Worm (Caenorhabditis elegans) whole organism, L4 larva: Measurements from ENCODE around the gene set-4.

Experiments
- D1046.2 ChIP-seq: fragments of 200-800 bp; sonication (Bioruptor generic); IDR thresholded peaks from 2 replicates; pipeline ENCODE4 v1.3.6; 2022; ENCODE audit warnings: missing genetic modification characterization, missing compliant biosample characterization
- F10B5.3 ChIP-seq: sonication (generic microtip); optimal IDR thresholded peaks from 2 replicates; lab custom pipeline; 2016; ENCODE audit warnings: mild to moderate bottlenecking, missing genetic modification characterization, missing compliant biosample characterization
- F44E2.7 ChIP-seq: fragments of 200-800 bp; sonication (Bioruptor generic); IDR thresholded peaks from 2 replicates; pipeline ENCODE4 v2.1.2; 2022; ENCODE audit warnings: missing genetic modification characterization, missing compliant biosample characterization
- R02D3.7 ChIP-seq: fragments of 150-350 bp; sonication (generic microtip); optimal IDR thresholded peaks from 3 replicates; lab custom pipeline; 2014; ENCODE audit warnings: missing biosample characterization, missing genetic modification characterization
- T20F7.1 ChIP-seq: fragments of 200-800 bp; sonication (Bioruptor generic); optimal IDR thresholded peaks from 2 replicates; lab custom pipeline; 2018; ENCODE audit warnings: mild to moderate bottlenecking, missing genetic modification characterization, missing compliant biosample characterization
- T26A8.4 ChIP-seq: fragments of 200-800 bp; sonication (Bioruptor generic); IDR thresholded peaks from 2 replicates; pipeline ENCODE4 v1.3.6; 2022; ENCODE audit warnings: missing genetic modification characterization, missing compliant biosample characterization
- Y5F2A.4 ChIP-seq: fragments of 200-800 bp; sonication (Bioruptor generic); optimal IDR thresholded peaks from 2 replicates; lab custom pipeline; 2018; ENCODE audit warnings: mild to moderate bottlenecking, missing genetic modification characterization, missing compliant biosample characterization
- Y75B8A.6 ChIP-seq: fragments of 200-800 bp; sonication (Bioruptor generic); IDR thresholded peaks from 2 replicates; pipeline ENCODE4 v1.3.6; 2022; ENCODE audit warnings: missing genetic modification reagents, missing genetic modification characterization, missing compliant biosample characterization
- ZK546.5 ChIP-seq, 2 experiments: sonication (generic microtip); optimal IDR thresholded peaks; 2 replicates each; lab custom pipeline; 2017; ENCODE audit warnings: missing biosample characterization in 2 of 2, missing genetic modification characterization in 2 of 2
- aha-1 ChIP-seq: fragments of 150-350 bp; peaks from one replicate; lab custom pipeline; 2014; ENCODE audit warnings: missing biosample characterization, missing genetic modification characterization
- aly-2 ChIP-seq: sonication (generic microtip); optimal IDR thresholded peaks from 2 replicates; lab custom pipeline; 2018; ENCODE audit warnings: missing biosample characterization, missing genetic modification characterization
- ceh-62 ChIP-seq: sonication (generic microtip); optimal IDR thresholded peaks from 2 replicates; lab custom pipeline; 2017; ENCODE audit warnings: missing biosample characterization, missing genetic modification characterization
- ceh-82 ChIP-seq: sonication (generic microtip); optimal IDR thresholded peaks from 2 replicates; lab custom pipeline; 2017; ENCODE audit warnings: missing biosample characterization, missing genetic modification characterization
- cey-2 ChIP-seq: sonication (generic microtip); optimal IDR thresholded peaks from 3 replicates; lab custom pipeline; 2017; ENCODE audit warnings: missing genetic modification characterization, mild to moderate bottlenecking, missing compliant biosample characterization, antibody characterized with exemption, borderline replicate concordance; ENCODE audit not compliant: insufficient read depth
- daf-16 ChIP-seq, 3 experiments: sonication (generic microtip); optimal IDR thresholded peaks; 2 replicates each; lab custom pipeline; 2016 to 2017; ENCODE audit warnings: missing genetic modification characterization in 3 of 3, missing genetic modification reagents in 3 of 3, mild to moderate bottlenecking in 2 of 3, missing compliant biosample characterization in 2 of 3, missing biosample characterization in 1 of 3, moderate library complexity in 1 of 3
- daf-19 ChIP-seq: fragments of 200-800 bp; sonication (Bioruptor generic); conservative IDR thresholded peaks from 2 replicates; pipeline ENCODE4 v1.3.6; 2022; ENCODE audit warnings: missing genetic modification characterization, missing compliant biosample characterization
- dmd-6 ChIP-seq: fragments of 200-800 bp; sonication (Bioruptor generic); IDR thresholded peaks from 2 replicates; pipeline ENCODE4 v1.3.6; 2022; ENCODE audit warnings: missing genetic modification reagents, missing genetic modification characterization, missing compliant biosample characterization
- dve-1 ChIP-seq: sonication (generic microtip); optimal IDR thresholded peaks from 2 replicates; lab custom pipeline; 2017; ENCODE audit warnings: antibody characterized with exemption, mild to moderate bottlenecking, missing genetic modification characterization, missing compliant biosample characterization; ENCODE audit not compliant: insufficient read depth
- egl-27 ChIP-seq: sonication (generic microtip); optimal IDR thresholded peaks from 3 replicates; lab custom pipeline; 2017; ENCODE audit warnings: missing biosample characterization, missing genetic modification reagents, missing genetic modification characterization
- gei-8 ChIP-seq: fragments of 200-800 bp; sonication (Bioruptor generic); optimal IDR thresholded peaks from 2 replicates; lab custom pipeline; 2018; ENCODE audit warnings: mild to moderate bottlenecking, missing genetic modification characterization, missing compliant biosample characterization
- hlh-11 ChIP-seq: fragments of 200-800 bp; sonication (Bioruptor generic); optimal IDR thresholded peaks from 2 replicates; lab custom pipeline; 2018; ENCODE audit warnings: mild to moderate bottlenecking, missing genetic modification characterization, missing compliant biosample characterization
- hlh-30 ChIP-seq: sonication (generic microtip); optimal IDR thresholded peaks from 2 replicates; lab custom pipeline; 2017; ENCODE audit warnings: antibody characterized with exemption, mild to moderate bottlenecking, missing genetic modification characterization, missing compliant biosample characterization; ENCODE audit not compliant: insufficient read depth
- hmg-1.1 ChIP-seq: fragments of 200-800 bp; sonication (Bioruptor generic); IDR thresholded peaks from 2 replicates; pipeline ENCODE4 v1.3.6; 2022; ENCODE audit warnings: missing genetic modification reagents, missing genetic modification characterization, missing compliant biosample characterization
- jun-1 ChIP-seq: fragments of 150-350 bp; optimal IDR thresholded peaks from 2 replicates; lab custom pipeline; 2014; ENCODE audit warnings: missing biosample characterization, missing genetic modification reagents, missing genetic modification characterization
- lin-13 ChIP-seq: fragments of 150-350 bp; optimal IDR thresholded peaks from 2 replicates; lab custom pipeline; 2014; ENCODE audit warnings: missing biosample characterization, missing genetic modification reagents, missing genetic modification characterization
- lin-15B ChIP-seq: fragments of 150-350 bp; sonication (generic microtip); optimal IDR thresholded peaks from 3 replicates; lab custom pipeline; 2014; ENCODE audit warnings: missing biosample characterization, missing genetic modification characterization
- lin-38 ChIP-seq: fragments of 200-800 bp; sonication (Bioruptor generic); IDR thresholded peaks from 2 replicates; pipeline ENCODE4 v1.3.6; 2022; ENCODE audit warnings: missing genetic modification reagents, missing genetic modification characterization, missing compliant biosample characterization
- madf-9 ChIP-seq: fragments of 200-800 bp; sonication (Bioruptor generic); conservative IDR thresholded peaks from 2 replicates; pipeline ENCODE4 v1.3.6; 2022; ENCODE audit warnings: missing genetic modification reagents, missing genetic modification characterization, missing compliant biosample characterization
- mdl-1 ChIP-seq, 2 experiments: fragments of 150-350 bp in 1 of 2; sonication (generic microtip) in 1 of 2; optimal IDR thresholded peaks; 2 replicates each; lab custom pipeline; 2014 to 2017; ENCODE audit warnings: missing biosample characterization in 2 of 2, missing genetic modification characterization in 2 of 2
- mes-2 ChIP-seq: sonication (generic microtip); optimal IDR thresholded peaks from 2 replicates; lab custom pipeline; 2016; ENCODE audit warnings: missing genotype, mild to moderate bottlenecking, missing genetic modification characterization, missing compliant biosample characterization; ENCODE audit not compliant: poor library complexity, severe bottlenecking
- nhr-237 ChIP-seq: sonication (generic microtip); optimal IDR thresholded peaks from 2 replicates; lab custom pipeline; 2017; ENCODE audit warnings: missing biosample characterization, missing genetic modification characterization
- nhr-25 ChIP-seq: sonication (generic microtip); optimal IDR thresholded peaks from 2 replicates; lab custom pipeline; 2017; ENCODE audit warnings: missing genetic modification characterization, mild to moderate bottlenecking, missing compliant biosample characterization, antibody characterized with exemption, moderate library complexity, borderline replicate concordance; ENCODE audit not compliant: insufficient read depth
- nhr-48 ChIP-seq: sonication (generic microtip); optimal IDR thresholded peaks from 2 replicates; lab custom pipeline; 2016; ENCODE audit warnings: mild to moderate bottlenecking, missing genetic modification characterization, missing compliant biosample characterization
- php-3 ChIP-seq: fragments of 200-800 bp; sonication (Bioruptor generic); IDR thresholded peaks from 2 replicates; pipeline ENCODE4 v1.3.6; 2022; ENCODE audit warnings: missing genetic modification reagents, missing genetic modification characterization, missing compliant biosample characterization
- rbr-2 ChIP-seq: sonication (generic microtip); optimal IDR thresholded peaks from 2 replicates; lab custom pipeline; 2016; ENCODE audit warnings: missing genotype, missing genetic modification characterization, missing compliant biosample characterization
- saeg-2 ChIP-seq: fragments of 200-800 bp; sonication (Bioruptor generic); IDR thresholded peaks from 2 replicates; pipeline ENCODE4 v1.3.6; 2022; ENCODE audit warnings: missing genetic modification reagents, missing genetic modification characterization, missing compliant biosample characterization
- skn-1 ChIP-seq: fragments of 150-350 bp; optimal IDR thresholded peaks from 2 replicates; lab custom pipeline; 2014; ENCODE audit warnings: missing biosample characterization, missing genetic modification characterization
- snpc-1.2 ChIP-seq: fragments of 200-800 bp; sonication (Bioruptor generic); IDR thresholded peaks from 2 replicates; pipeline ENCODE4 v1.3.6; 2022; ENCODE audit warnings: missing genetic modification reagents, missing genetic modification characterization, missing compliant biosample characterization
- snpc-4 ChIP-seq: fragments of 150-350 bp; optimal IDR thresholded peaks from 2 replicates; lab custom pipeline; 2014; ENCODE audit warnings: missing biosample characterization, missing genetic modification characterization
- unc-130 ChIP-seq: sonication (generic microtip); optimal IDR thresholded peaks from 2 replicates; lab custom pipeline; 2016; ENCODE audit warnings: missing genetic modification reagents, missing genetic modification characterization, missing compliant biosample characterization
- unc-62 ChIP-seq, 3 experiments: fragments of 150-350 bp in 1 of 3; sonication (generic microtip); optimal IDR thresholded peaks in 2 of 3; peaks in 1 of 3; 1 replicate in 1 of 3; 2 replicates in 2 of 3; lab custom pipeline; 2014 to 2017; ENCODE audit warnings: missing biosample characterization in 3 of 3, missing genetic modification characterization in 3 of 3, missing genetic modification reagents in 3 of 3, missing genotype in 1 of 3
- zag-1 ChIP-seq: fragments of 150-350 bp; optimal IDR thresholded peaks from 2 replicates; lab custom pipeline; 2014; ENCODE audit warnings: missing biosample characterization, missing genetic modification characterization
- zip-11 ChIP-seq: fragments of 200-800 bp; sonication (Bioruptor generic); IDR thresholded peaks from 2 replicates; pipeline ENCODE4 v1.3.6; 2022; ENCODE audit warnings: missing genetic modification characterization, missing compliant biosample characterization
- ztf-11 ChIP-seq: fragments of 150-350 bp; optimal IDR thresholded peaks from 2 replicates; lab custom pipeline; 2014; ENCODE audit warnings: missing biosample characterization, missing genetic modification characterization

Gene set-4

DNA sequence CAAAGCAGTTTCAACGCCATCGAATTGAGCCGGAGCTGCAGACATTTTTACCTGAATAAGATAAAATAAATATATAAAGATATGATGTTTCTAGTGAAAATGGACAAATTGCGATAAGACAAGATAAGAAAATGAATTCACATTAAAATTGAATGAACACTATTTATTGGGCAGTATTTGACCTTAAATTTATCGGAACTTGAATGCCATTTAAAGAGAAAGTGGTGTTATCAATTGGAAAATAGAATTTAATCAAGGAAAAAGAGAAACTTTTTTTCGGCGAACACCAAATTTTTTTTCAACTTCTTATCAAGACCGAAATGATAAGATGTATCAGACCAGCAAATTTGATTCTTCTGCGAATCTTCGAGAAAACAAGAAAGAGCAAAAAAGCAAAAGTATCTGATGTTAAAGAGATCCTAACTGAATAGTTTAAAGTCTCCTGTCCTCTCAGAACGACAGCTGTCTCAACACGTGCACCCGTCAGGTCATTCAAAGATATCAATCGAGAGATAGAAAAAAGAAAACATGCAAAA lies 41.0 kb downstream of the set-4 start, which contains the start of gene upb-1 (continued):
- TF ChIP-seq mes-2 (tag; lab: Kevin White, UChicago) (no peak), aly-2 (tag; lab: Kevin White, UChicago) (no peak), skn-1 (no peak), mdl-1 (tag; optimal IDR thresholded peaks at IDR 0.05; lab: Kevin White, UChicago) (peak in 1 of 2 experiments; percentile 26), egl-27 (no peak), nhr-48 (no peak), ztf-11 (tag; lab: Kevin White, UChicago) (no peak), snpc-4 (no peak), hlh-30 (tag; lab: Kevin White, UChicago) (peak; percentile 41), unc-130 (GFP tag; lab: Kevin White, UChicago) (no peak), F44E2.7 (no peak), nhr-25 (tag; lab: Kevin White, UChicago) (no peak), lin-38 (GFP tag; lab: Robert Waterston, UW) (no peak), cey-2 (tag; lab: Kevin White, UChicago) (no peak)

DNA sequence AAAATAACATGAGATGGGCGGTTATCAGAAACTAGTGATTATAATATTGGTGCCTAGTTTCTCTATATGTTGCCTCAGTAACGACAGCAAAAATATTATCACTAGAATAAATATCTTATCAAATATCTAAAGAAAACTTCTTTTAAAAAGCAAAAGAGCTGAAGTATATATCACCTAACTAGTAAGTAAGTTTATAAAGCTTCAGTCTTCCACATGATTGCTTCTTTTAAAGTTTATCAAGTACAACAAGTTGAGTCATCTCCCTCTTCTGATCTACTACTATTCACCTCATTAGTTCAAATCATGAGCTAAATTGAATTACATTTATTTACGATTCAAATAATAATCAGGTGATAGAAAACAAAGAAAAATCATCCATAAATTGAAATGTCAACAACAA lies 43.0 kb downstream of the set-4 start:
- no peak for TF ChIP-seq ceh-62 (tag; lab: Kevin White, UChicago)
- no peak for TF ChIP-seq Y5F2A.4 (GFP tag; lab: Kevin White, UChicago)
- no peak for TF ChIP-seq zip-11
- peak; percentile 32 for TF ChIP-seq T20F7.1
- peak; percentile 64 for TF ChIP-seq aha-1
- no peak for TF ChIP-seq snpc-4

DNA sequence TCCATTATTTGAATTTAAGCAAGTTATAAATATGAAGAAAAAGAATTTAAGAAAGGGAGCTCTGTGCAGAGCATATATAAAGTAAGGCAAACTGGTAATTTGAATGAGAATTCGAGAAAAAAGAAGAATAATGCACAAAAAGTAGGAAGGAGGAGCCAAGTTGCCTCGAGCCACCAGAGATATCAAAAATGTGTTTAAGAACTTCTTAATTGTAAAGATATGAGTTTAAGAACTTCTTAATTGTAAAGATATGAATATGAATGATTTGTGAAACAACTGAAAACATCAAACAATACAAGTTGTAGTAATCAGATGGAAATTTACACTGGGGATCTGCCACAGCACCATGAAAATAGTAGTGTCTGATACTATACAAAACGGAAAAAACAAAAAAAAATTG lies 44.3 kb downstream of the set-4 start, which contains the start of gene F13H8.6:
Gene F13H8.6, minus strand, starts transcription at position 101 of the 400 bp plus-strand sequence.
- TF ChIP-seq unc-62 (GFP tag; optimal IDR thresholded peaks at IDR 0.05 in 1 of 2; lab: Kevin White, UChicago) (peak in 1 of 2 experiments; percentile 69), unc-62 (tag; optimal IDR thresholded peaks at IDR 0.05; lab: Kevin White, UChicago) (no peak), rbr-2 (tag; lab: Kevin White, UChicago) (no peak)

DNA sequence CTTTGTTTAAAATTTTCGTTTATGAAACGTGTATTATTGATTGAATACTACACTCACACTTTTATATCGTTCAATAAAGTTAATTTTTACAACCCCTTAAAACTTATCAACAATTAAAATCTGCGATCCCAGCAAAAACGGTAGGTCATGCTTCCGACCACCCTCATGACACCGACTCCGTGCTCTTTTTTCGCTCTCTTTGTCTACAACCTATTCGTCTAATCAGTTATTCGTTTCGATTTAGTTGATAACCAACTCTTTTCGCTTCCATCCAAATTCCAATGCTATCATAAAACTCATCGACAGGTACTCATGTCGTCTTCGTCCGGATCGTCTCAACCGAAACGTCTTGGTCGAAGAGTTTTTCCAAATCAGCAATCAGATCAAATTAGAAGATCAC lies 48.1 kb downstream of the set-4 start, which contains the start of gene F13H8.1:
Gene F13H8.1, plus strand, starts transcription at position 311 of the 400 bp plus-strand sequence.
- TF ChIP-seq lin-15B: no peak
- TF ChIP-seq lin-13 (GFP tag; lab: Kevin White, UChicago): no peak
- TF ChIP-seq php-3: peak; percentile 64; the same call in 1 of the 2 replicates
- TF ChIP-seq hlh-30 (tag; lab: Kevin White, UChicago): peak; percentile 52
- no peak for TF ChIP-seq D1046.2
- no peak for TF ChIP-seq snpc-1.2
- TF ChIP-seq zip-11: no peak
- TF ChIP-seq saeg-2 (GFP tag; lab: Robert Waterston, UW): no peak
- TF ChIP-seq ZK546.5 (tag; optimal IDR thresholded peaks at IDR 0.05; lab: Kevin White, UChicago): no peak
- no peak for TF ChIP-seq R02D3.7 (tag; lab: Kevin White, UChicago)
- TF ChIP-seq aly-2 (tag; lab: Kevin White, UChicago): no peak
- TF ChIP-seq nhr-237 (tag; lab: Kevin White, UChicago): no peak
- peak; percentile 33; the same call in 1 of the 2 replicates for TF ChIP-seq dmd-6 (GFP tag; lab: Robert Waterston, UW)
- no peak for TF ChIP-seq daf-16 (GFP tag; optimal IDR thresholded peaks at IDR 0.05; lab: Kevin White, UChicago)
- peak; percentile 76 for TF ChIP-seq daf-16 (tag; optimal IDR thresholded peaks at IDR 0.05; lab: Kevin White, UChicago)
- TF ChIP-seq hmg-1.1 (GFP tag; lab: Robert Waterston, UW): no peak
- TF ChIP-seq F10B5.3 (tag; lab: Kevin White, UChicago): no peak
- TF ChIP-seq hlh-11 (tag; lab: Kevin White, UChicago): peak; percentile 58
- TF ChIP-seq madf-9 (GFP tag; lab: Robert Waterston, UW): no peak
- peak; percentile 64 for TF ChIP-seq dve-1
- TF ChIP-seq ceh-82: no peak
- TF ChIP-seq zag-1: no peak
- no peak for TF ChIP-seq jun-1 (tag; lab: Kevin White, UChicago)
- TF ChIP-seq daf-19 (GFP tag; lab: Robert Waterston, UW): no peak
- TF ChIP-seq unc-62 (GFP tag; optimal IDR thresholded peaks at IDR 0.05 in 1 of 2; lab: Kevin White, UChicago): no peak
- no peak for TF ChIP-seq unc-62 (tag; optimal IDR thresholded peaks at IDR 0.05; lab: Kevin White, UChicago)
- no peak for TF ChIP-seq gei-8 (GFP tag; lab: Kevin White, UChicago)
- no peak for TF ChIP-seq Y75B8A.6 (GFP tag; lab: Robert Waterston, UW)
- no peak for TF ChIP-seq T26A8.4 (GFP tag; lab: Robert Waterston, UW)
